Worm (Caenorhabditis elegans) whole organism, L1 larva: ENCODE measurements around the gene F36H9.2.

Source experiments
- alr-1 ChIP-seq: fragments of 200-800 bp; sonication (Bioruptor generic); optimal IDR thresholded peaks from 2 replicates; lab custom pipeline; 2018; ENCODE audit warnings: borderline replicate concordance, mild to moderate bottlenecking, missing genetic modification characterization, missing compliant biosample characterization
- elt-3 ChIP-seq, 6 experiments: fragments of 150-350 bp in 1 of 6; sonication (generic microtip); optimal IDR thresholded peaks; 2 replicates each; lab custom pipeline; 2017 to 2018; ENCODE audit warnings: missing biosample characterization in 6 of 6, missing genetic modification characterization in 6 of 6, inconsistent platforms in 1 of 6
- lir-3 ChIP-seq: sonication (generic microtip); optimal IDR thresholded peaks from 2 replicates; lab custom pipeline; 2016; ENCODE audit warnings: mild to moderate bottlenecking, missing genetic modification characterization, moderate library complexity, missing compliant biosample characterization; ENCODE audit not compliant: poor library complexity
- unc-62 ChIP-seq: fragments of 150-350 bp; optimal IDR thresholded peaks from 2 replicates; lab custom pipeline; 2014; ENCODE audit warnings: missing biosample characterization, missing genetic modification reagents, missing genetic modification characterization

DNA sequence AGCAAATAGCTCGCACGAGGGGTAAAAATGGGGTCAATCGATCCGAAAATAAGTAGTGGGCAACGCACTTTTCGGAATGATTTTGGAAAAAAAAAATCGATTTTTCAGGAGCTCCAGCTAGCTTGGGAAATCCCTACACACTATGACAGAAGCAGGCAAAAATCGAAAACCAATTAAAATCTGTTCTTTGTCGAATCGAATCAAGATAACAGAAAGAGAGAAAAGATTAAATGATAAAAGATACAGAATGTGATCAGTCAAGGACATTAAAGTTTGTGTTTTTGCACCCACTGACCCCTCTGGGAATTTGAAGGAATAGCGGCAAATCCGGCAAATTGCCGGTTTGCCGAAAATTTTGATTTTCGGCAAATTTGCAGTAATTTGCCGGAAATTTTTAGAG, 20.8 kb upstream of the F36H9.2 start:
- no peak for TF ChIP-seq unc-62 (GFP tag; lab: Kevin White, UChicago)
- TF ChIP-seq alr-1 (tag; lab: Kevin White, UChicago): no peak
- no peak for TF ChIP-seq lir-3 (tag; lab: Kevin White, UChicago)
- TF ChIP-seq elt-3 (tag; optimal IDR thresholded peaks at IDR 0.05; lab: Kevin White, UChicago): peak in 1 of 6 experiments; percentile 35
